Worm (Caenorhabditis elegans) whole organism, L3 larva: ENCODE measurements around the gene K01C8.2.

Experiments
- nhr-11 ChIP-seq: fragments of 150-350 bp; optimal IDR thresholded peaks from 2 replicates; lab custom pipeline; 2014; ENCODE audit warnings: missing biosample characterization, missing genetic modification characterization
- nhr-25 ChIP-seq: sonication (generic microtip); optimal IDR thresholded peaks from 2 replicates; lab custom pipeline; 2017; ENCODE audit warnings: missing biosample characterization, missing genetic modification characterization
- nhr-28 ChIP-seq: fragments of 150-350 bp; optimal IDR thresholded peaks from 2 replicates; lab custom pipeline; 2014; ENCODE audit warnings: missing biosample characterization, missing genetic modification characterization

ce11 chrII:8218266-8218665, 51.0 kb downstream of the K01C8.2 start:
- TF ChIP-seq nhr-11 (tag; lab: Kevin White, UChicago) (no peak), nhr-28 (tag; lab: Kevin White, UChicago) (no peak), nhr-25 (tag; lab: Kevin White, UChicago) (no peak)
